Fruit fly (Drosophila melanogaster) whole organism, embryonic: ENCODE data around the gene CG1317.

Experiments
- Adf1 ChIP-seq: fragments of 200-800 bp; sonication (Bioruptor generic); IDR thresholded peaks from 2 replicates; pipeline ENCODE4 v1.3.6; 2022; ENCODE audit warnings: missing biosample characterization, missing genetic modification characterization
- Atf6 ChIP-seq: fragments of 200-800 bp; sonication (Bioruptor generic); IDR thresholded peaks from 2 replicates; pipeline ENCODE4 v1.3.6; 2022; ENCODE audit warnings: missing biosample characterization, missing genetic modification characterization
- CG10366 ChIP-seq: fragments of 200-800 bp; sonication (Bioruptor generic); IDR thresholded peaks from 2 replicates; pipeline ENCODE4 v1.3.6; 2022; ENCODE audit warnings: missing biosample characterization, missing genetic modification characterization
- CG10543 ChIP-seq: fragments of 200-800 bp; sonication (Bioruptor generic); optimal IDR thresholded peaks from 3 replicates; lab custom pipeline; 2017; ENCODE audit warnings: missing biosample characterization, mild to moderate bottlenecking, missing genetic modification characterization, moderate library complexity
- CG12219 ChIP-seq: fragments of 200-800 bp; sonication (Bioruptor generic); optimal IDR thresholded peaks from 3 replicates; lab custom pipeline; 2018; ENCODE audit warnings: missing biosample characterization, mild to moderate bottlenecking, missing genetic modification characterization
- CG16813 ChIP-seq: fragments of 200-800 bp; sonication (Bioruptor generic); IDR thresholded peaks from 3 replicates; pipeline ENCODE4 v1.3.6; 2022; ENCODE audit warnings: missing biosample characterization, missing genetic modification characterization; ENCODE audit not compliant: partially characterized antibody
- CG17359 ChIP-seq: fragments of 200-800 bp; sonication (Bioruptor generic); optimal IDR thresholded peaks from 3 replicates; lab custom pipeline; 2018; ENCODE audit warnings: missing biosample characterization, mild to moderate bottlenecking, missing genetic modification characterization, moderate library complexity
- CG17829 ChIP-seq: fragments of 200-800 bp; optimal IDR thresholded peaks from 2 replicates; lab custom pipeline; 2019; ENCODE audit warnings: missing biosample characterization, mild to moderate bottlenecking, missing genetic modification characterization, moderate library complexity
- CG1832 ChIP-seq: fragments of 200-800 bp; sonication (Bioruptor generic); optimal IDR thresholded peaks from 2 replicates; lab custom pipeline; 2017; ENCODE audit warnings: missing biosample characterization, mild to moderate bottlenecking, missing genetic modification characterization, inconsistent platforms
- CG30020 ChIP-seq: fragments of 200-800 bp; optimal IDR thresholded peaks from 2 replicates; lab custom pipeline; 2019; ENCODE audit warnings: missing biosample characterization, mild to moderate bottlenecking, missing genetic modification characterization, moderate library complexity
- CG30431 ChIP-seq: fragments of 200-800 bp; sonication (Bioruptor generic); optimal IDR thresholded peaks from 2 replicates; lab custom pipeline; 2017; ENCODE audit warnings: missing biosample characterization, missing genetic modification characterization
- CG32767 ChIP-seq: fragments of 200-800 bp; sonication (Bioruptor generic); IDR thresholded peaks from 2 replicates; pipeline ENCODE4 v1.3.6; 2022; ENCODE audit warnings: missing biosample characterization, missing genetic modification characterization
- CG32772 ChIP-seq: fragments of 200-800 bp; sonication (Bioruptor generic); IDR thresholded peaks from 2 replicates; pipeline ENCODE4 v1.3.6; 2022; ENCODE audit warnings: missing biosample characterization, missing genetic modification characterization
- CG33557 ChIP-seq: fragments of 200-800 bp; sonication (Bioruptor generic); optimal IDR thresholded peaks from 2 replicates; lab custom pipeline; 2019; ENCODE audit warnings: missing biosample characterization, mild to moderate bottlenecking, missing genetic modification characterization, moderate library complexity
- CG4707 ChIP-seq: fragments of 200-800 bp; sonication (Bioruptor generic); optimal IDR thresholded peaks from 2 replicates; lab custom pipeline; 2018; ENCODE audit warnings: missing biosample characterization, mild to moderate bottlenecking, missing genetic modification characterization, moderate library complexity
- CG6254 ChIP-seq: fragments of 200-800 bp; sonication (Bioruptor generic); optimal IDR thresholded peaks from 3 replicates; lab custom pipeline; 2017; ENCODE audit warnings: mild to moderate bottlenecking, missing biosample characterization, missing genetic modification reagents, missing genetic modification characterization
- CG8359 ChIP-seq: fragments of 200-800 bp; sonication (Bioruptor generic); optimal IDR thresholded peaks from 2 replicates; lab custom pipeline; 2017; ENCODE audit warnings: missing biosample characterization, mild to moderate bottlenecking, missing genetic modification characterization, borderline replicate concordance
- CTCF ChIP-seq: fragments of 200-800 bp; sonication (Bioruptor generic); optimal IDR thresholded peaks from 2 replicates; lab custom pipeline; 2017; ENCODE audit warnings: missing biosample characterization, mild to moderate bottlenecking, missing genetic modification characterization, moderate library complexity
- Dfd ChIP-seq, 2 experiments: fragments of >200 bp; optimal IDR thresholded peaks; 2 replicates each; lab custom pipeline; 2017; ENCODE audit warnings: missing biosample characterization in 2 of 2, missing genetic modification characterization in 2 of 2
- Ets65A ChIP-seq: fragments of 200-800 bp; sonication (Bioruptor generic); peaks from one replicate; lab custom pipeline; 2016; ENCODE audit warnings: missing biosample characterization, missing genetic modification characterization
- Gug ChIP-seq: fragments of 200-800 bp; sonication (Bioruptor generic); IDR thresholded peaks from 4 replicates; pipeline ENCODE4 v1.3.6; 2022; ENCODE audit warnings: missing biosample characterization, missing genetic modification characterization
- HHEX ChIP-seq: fragments of 200-800 bp; sonication (Bioruptor generic); optimal IDR thresholded peaks from 3 replicates; lab custom pipeline; 2017; ENCODE audit warnings: missing biosample characterization, mild to moderate bottlenecking, missing genetic modification characterization, missing genetic modification reagents
- HLH54F ChIP-seq: fragments of 200-800 bp; sonication (Bioruptor generic); optimal IDR thresholded peaks from 3 replicates; lab custom pipeline; 2016; ENCODE audit warnings: missing biosample characterization, missing genetic modification characterization
- Hand ChIP-seq: fragments of 200-800 bp; sonication (Bioruptor generic); optimal IDR thresholded peaks from 2 replicates; lab custom pipeline; 2017; ENCODE audit warnings: mild to moderate bottlenecking, missing biosample characterization, missing genetic modification reagents, missing genetic modification characterization
- HmgZ ChIP-seq: fragments of 200-800 bp; sonication (Bioruptor generic); optimal IDR thresholded peaks from 2 replicates; lab custom pipeline; 2018; ENCODE audit warnings: missing biosample characterization, mild to moderate bottlenecking, missing genetic modification characterization
- MESR4 ChIP-seq: fragments of 200-800 bp; sonication (Bioruptor generic); optimal IDR thresholded peaks from 2 replicates; lab custom pipeline; 2018; ENCODE audit warnings: missing biosample characterization, mild to moderate bottlenecking, missing genetic modification characterization, moderate library complexity
- NC2α ChIP-seq: fragments of 200-800 bp; sonication (Bioruptor generic); optimal IDR thresholded peaks from 2 replicates; lab custom pipeline; 2016; ENCODE audit warnings: missing biosample characterization, missing genetic modification characterization
- Nf-YA ChIP-seq: fragments of 200-800 bp; sonication (Bioruptor generic); IDR thresholded peaks from 2 replicates; pipeline ENCODE4 v1.3.6; 2022; ENCODE audit warnings: missing biosample characterization, missing genetic modification characterization
- Nf-YB ChIP-seq: fragments of 200-800 bp; sonication (Bioruptor generic); optimal IDR thresholded peaks from 3 replicates; lab custom pipeline; 2019; ENCODE audit warnings: missing biosample characterization, mild to moderate bottlenecking, missing genetic modification characterization, moderate library complexity
- Poxn ChIP-seq: fragments of 200-800 bp; sonication (Bioruptor generic); IDR thresholded peaks from 2 replicates; pipeline ENCODE4 v1.3.6; 2022; ENCODE audit warnings: missing biosample characterization, missing genetic modification characterization
- Taf1 ChIP-seq: fragments of 200-800 bp; sonication (Bioruptor generic); IDR thresholded peaks from 2 replicates; pipeline ENCODE4 v1.3.6; 2022; ENCODE audit warnings: missing biosample characterization, missing genetic modification characterization
- ab ChIP-seq: fragments of 200-800 bp; sonication (Bioruptor generic); optimal IDR thresholded peaks from 2 replicates; lab custom pipeline; 2016; ENCODE audit warnings: missing biosample characterization, missing genetic modification characterization
- cg ChIP-seq: fragments of 200-800 bp; sonication (Bioruptor generic); optimal IDR thresholded peaks from 3 replicates; lab custom pipeline; 2019; ENCODE audit warnings: missing biosample characterization, mild to moderate bottlenecking, missing genetic modification characterization, moderate library complexity
- cwo ChIP-seq: fragments of 200-800 bp; sonication (Bioruptor generic); optimal IDR thresholded peaks from 3 replicates; lab custom pipeline; 2017; ENCODE audit warnings: missing biosample characterization, missing genetic modification characterization, mild to moderate bottlenecking, moderate library complexity, missing genetic modification reagents
- dan ChIP-seq: fragments of 200-800 bp; sonication (Bioruptor generic); IDR thresholded peaks from 2 replicates; pipeline ENCODE4 v1.3.6; 2022; ENCODE audit warnings: missing biosample characterization, missing genetic modification characterization
- emc ChIP-seq: fragments of 200-800 bp; sonication (Bioruptor generic); optimal IDR thresholded peaks from 2 replicates; lab custom pipeline; 2016; ENCODE audit warnings: missing biosample characterization, missing genetic modification characterization
- ftz-f1 ChIP-seq: fragments of 200-800 bp; sonication (Bioruptor generic); optimal IDR thresholded peaks from 2 replicates; lab custom pipeline; 2016; ENCODE audit warnings: missing biosample characterization, missing genetic modification characterization
- grau ChIP-seq: fragments of 200-800 bp; optimal IDR thresholded peaks from 3 replicates; lab custom pipeline; 2019; ENCODE audit warnings: missing biosample characterization, mild to moderate bottlenecking, missing genetic modification characterization, moderate library complexity
- gsb-n ChIP-seq: fragments of 200-800 bp; sonication (Bioruptor generic); optimal IDR thresholded peaks from 3 replicates; lab custom pipeline; 2018; ENCODE audit warnings: missing biosample characterization, mild to moderate bottlenecking, missing genetic modification characterization
- jing ChIP-seq: fragments of 200-800 bp; sonication (Bioruptor generic); optimal IDR thresholded peaks from 2 replicates; lab custom pipeline; 2018; ENCODE audit warnings: missing biosample characterization, mild to moderate bottlenecking, missing genetic modification characterization
- kah ChIP-seq: fragments of 200-800 bp; sonication (Bioruptor generic); optimal IDR thresholded peaks from 2 replicates; lab custom pipeline; 2018; ENCODE audit warnings: missing biosample characterization, mild to moderate bottlenecking, missing genetic modification characterization
- oc ChIP-seq: fragments of 200-800 bp; sonication (Bioruptor generic); optimal IDR thresholded peaks from 2 replicates; lab custom pipeline; 2018; ENCODE audit warnings: missing biosample characterization, mild to moderate bottlenecking, missing genetic modification characterization, moderate library complexity
- phol ChIP-seq: fragments of 200-800 bp; sonication (Bioruptor generic); optimal IDR thresholded peaks from 3 replicates; lab custom pipeline; 2018; ENCODE audit warnings: missing biosample characterization, mild to moderate bottlenecking, missing genetic modification characterization, moderate library complexity
- ranshi ChIP-seq: fragments of 200-800 bp; sonication (Bioruptor generic); IDR thresholded peaks from 2 replicates; pipeline ENCODE4 v1.3.6; 2022; ENCODE audit warnings: missing biosample characterization, missing genetic modification characterization
- sens-2 ChIP-seq: fragments of 200-800 bp; sonication (Bioruptor generic); IDR thresholded peaks from 2 replicates; pipeline ENCODE4 v1.3.6; 2022; ENCODE audit warnings: missing biosample characterization, missing genetic modification characterization
- sna ChIP-seq: fragments of 200-800 bp; sonication (Bioruptor generic); IDR thresholded peaks from 2 replicates; pipeline ENCODE4 v1.3.6; 2022; ENCODE audit warnings: missing biosample characterization, missing genetic modification characterization; ENCODE audit not compliant: partially characterized antibody
- sqz ChIP-seq: fragments of 200-800 bp; sonication (Bioruptor generic); optimal IDR thresholded peaks from 3 replicates; lab custom pipeline; 2018; ENCODE audit warnings: missing biosample characterization, mild to moderate bottlenecking, missing genetic modification characterization
- tna ChIP-seq: fragments of 200-800 bp; sonication (Bioruptor generic); IDR thresholded peaks from 2 replicates; pipeline ENCODE4 v1.3.6; 2022; ENCODE audit warnings: missing biosample characterization, missing genetic modification characterization; ENCODE audit not compliant: partially characterized antibody
- vvl ChIP-seq: fragments of 200-800 bp; sonication (Bioruptor generic); IDR thresholded peaks from 2 replicates; pipeline ENCODE4 v1.3.6; 2022; ENCODE audit warnings: missing biosample characterization, missing genetic modification characterization
- zf30C ChIP-seq: fragments of 200-800 bp; sonication (Bioruptor generic); optimal IDR thresholded peaks from 3 replicates; lab custom pipeline; 2018; ENCODE audit warnings: missing biosample characterization, mild to moderate bottlenecking, missing genetic modification characterization

Gene CG1317

DNA sequence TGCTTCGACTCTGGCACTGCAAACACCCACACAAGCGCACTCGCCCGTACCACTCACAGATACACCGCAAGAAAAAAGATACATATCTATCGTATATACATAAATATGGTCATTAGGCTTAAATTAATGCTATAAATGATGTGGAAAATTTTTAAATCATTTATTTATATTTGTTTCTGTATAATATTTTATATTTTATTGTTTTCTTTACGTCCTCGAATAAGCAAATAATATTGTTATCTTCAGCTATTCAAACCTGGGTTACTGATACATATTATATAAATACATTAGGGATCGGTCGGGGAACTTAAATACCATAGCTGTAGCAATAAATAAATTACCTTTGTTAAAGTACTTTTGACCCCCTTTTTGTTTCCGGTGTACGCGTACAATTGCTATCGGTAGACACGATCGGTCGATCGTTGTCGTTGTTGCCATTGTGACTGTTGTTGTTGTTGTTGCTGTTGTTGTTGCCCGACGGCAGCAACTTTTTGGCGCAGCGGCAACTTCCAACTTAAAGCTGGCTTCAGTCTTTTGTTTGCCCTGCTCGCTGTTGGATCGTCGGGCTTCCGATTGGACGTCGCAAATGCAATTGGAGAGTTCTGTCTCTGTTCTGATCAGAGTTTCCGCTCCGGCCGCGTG is 45.8 kb upstream of the CG1317 start (continued):
- TF ChIP-seq sqz (GFP tag; lab: Kevin White, UChicago) (peak; percentile 51), Atf6 (GFP tag; lab: Robert Waterston, UW) (peak; percentile 54; the same call in 1 of the 2 replicates), CG1832 (no peak), cg (GFP tag; lab: Kevin White, UChicago) (peak; percentile 12), CG30020 (peak; percentile 32), CG17829 (peak; percentile 78), gsb-n (tag; lab: Kevin White, UChicago) (peak; percentile 24), grau (peak; percentile 82), Dfd (GFP tag; optimal IDR thresholded peaks at IDR 0.05; lab: Kevin White, UChicago) (peak in 1 of 2 experiments; percentile 6), HmgZ (tag; lab: Kevin White, UChicago) (peak; percentile 30), Nf-YA (GFP tag; lab: Robert Waterston, UW) (no peak), tna (GFP tag; lab: Robert Waterston, UW) (no peak), Taf1 (GFP tag; lab: Robert Waterston, UW) (no peak), CG6254 (GFP tag; lab: Kevin White, UChicago) (peak; percentile 71), NC2α (GFP tag; lab: Kevin White, UChicago) (no peak), ftz-f1 (GFP tag; lab: Kevin White, UChicago) (no peak), phol (tag; lab: Kevin White, UChicago) (peak; percentile 86), Hand (GFP tag; lab: Kevin White, UChicago) (peak; percentile 49), HHEX (GFP tag; lab: Kevin White, UChicago) (peak; percentile 77), CG8359 (GFP tag; lab: Kevin White, UChicago) (peak; percentile 51), zf30C (peak; percentile 21), cwo (GFP tag; lab: Kevin White, UChicago) (peak; percentile 75), CG10543 (GFP tag; lab: Kevin White, UChicago) (peak; percentile 59), CTCF (GFP tag; lab: Kevin White, UChicago) (no peak), HLH54F (GFP tag; lab: Kevin White, UChicago) (no peak), dan (GFP tag; lab: Robert Waterston, UW) (no peak), CG30431 (GFP tag; lab: Kevin White, UChicago) (peak; percentile 73), kah (GFP tag; lab: Kevin White, UChicago) (peak; percentile 62), sens-2 (GFP tag; lab: Robert Waterston, UW) (no peak), CG32767 (GFP tag; lab: Robert Waterston, UW) (peak; percentile 45; the same call in 1 of the 2 replicates), Adf1 (GFP tag; lab: Robert Waterston, UW) (no peak), ranshi (peak; percentile 33; the same call in 1 of the 2 replicates), ab (GFP tag; lab: Kevin White, UChicago) (no peak), emc (GFP tag; lab: Kevin White, UChicago) (no peak), CG33557 (peak; percentile 2), Ets65A (GFP tag; lab: Kevin White, UChicago) (peak; percentile 88), sna (GFP tag; lab: Robert Waterston, UW) (no peak), CG17359 (tag; lab: Kevin White, UChicago) (peak; percentile 78), Poxn (GFP tag; lab: Robert Waterston, UW) (no peak), CG10366 (GFP tag; lab: Robert Waterston, UW) (peak; percentile 13; the same call in 1 of the 2 replicates), CG4707 (GFP tag; lab: Kevin White, UChicago) (peak; percentile 6), Gug (GFP tag; lab: Robert Waterston, UW) (no peak), oc (tag; lab: Kevin White, UChicago) (no peak), MESR4 (GFP tag; lab: Kevin White, UChicago) (no peak), CG32772 (GFP tag; lab: Robert Waterston, UW) (peak; percentile 58; the same call in 1 of the 2 replicates), CG16813 (GFP tag; lab: Robert Waterston, UW) (no peak), jing (GFP tag; lab: Kevin White, UChicago) (peak; percentile 41), vvl (GFP tag; lab: Robert Waterston, UW) (peak; percentile 39; the same call in 1 of the 2 replicates), Nf-YB (GFP tag; lab: Kevin White, UChicago) (peak; percentile 64), CG12219 (GFP tag; lab: Kevin White, UChicago) (peak; percentile 63)
